Worm (Caenorhabditis elegans) whole organism, young adult: ENCODE results near the gene exos-7.
A peak's percentile ranks its signal among the peaks of the same experiment; 100 is the strongest.

Experiments used
- B0035.1 ChIP-seq: sonication (generic microtip); optimal IDR thresholded peaks from 2 replicates; lab custom pipeline; 2016; ENCODE audit warnings: missing genetic modification characterization, mild to moderate bottlenecking, missing compliant biosample characterization, missing genotype, missing genetic modification reagents
- C06A6.2 ChIP-seq: fragments of 200-800 bp; sonication (Bioruptor generic); conservative IDR thresholded peaks from 2 replicates; pipeline ENCODE4 v1.3.6; 2022; ENCODE audit warnings: missing genetic modification characterization, missing compliant biosample characterization
- D2030.7 ChIP-seq: fragments of 200-800 bp; sonication (Bioruptor generic); IDR thresholded peaks from 2 replicates; pipeline ENCODE4 v1.3.6; 2022; ENCODE audit warnings: missing genetic modification reagents, missing genetic modification characterization, missing compliant biosample characterization
- F10E7.11 ChIP-seq: sonication (generic microtip); optimal IDR thresholded peaks from 2 replicates; lab custom pipeline; 2017; ENCODE audit warnings: mild to moderate bottlenecking, missing genetic modification characterization, moderate library complexity, missing compliant biosample characterization
- F23B12.7 ChIP-seq: sonication (generic microtip); optimal IDR thresholded peaks from 2 replicates; lab custom pipeline; 2017; ENCODE audit warnings: missing genetic modification characterization, mild to moderate bottlenecking, missing compliant biosample characterization, antibody characterized with exemption, moderate library complexity; ENCODE audit not compliant: insufficient read depth
- F39B2.1 ChIP-seq: fragments of 200-800 bp; sonication (Bioruptor generic); IDR thresholded peaks from 2 replicates; pipeline ENCODE4 v1.3.6; 2022; ENCODE audit warnings: missing genetic modification reagents, missing genetic modification characterization, missing compliant biosample characterization
- F49E8.2 ChIP-seq: sonication (generic microtip); optimal IDR thresholded peaks from 3 replicates; lab custom pipeline; 2017; ENCODE audit warnings: missing genetic modification characterization, mild to moderate bottlenecking, missing compliant biosample characterization, antibody characterized with exemption, moderate library complexity; ENCODE audit not compliant: insufficient read depth
- F57A8.1 ChIP-seq: fragments of 200-800 bp; sonication (Bioruptor generic); optimal IDR thresholded peaks from 2 replicates; lab custom pipeline; 2018; ENCODE audit warnings: mild to moderate bottlenecking, missing genetic modification characterization, moderate library complexity, missing compliant biosample characterization
- K12H6.12 ChIP-seq: fragments of 200-800 bp; sonication (Bioruptor generic); optimal IDR thresholded peaks from 2 replicates; lab custom pipeline; 2018; ENCODE audit warnings: mild to moderate bottlenecking, missing genetic modification characterization, missing compliant biosample characterization
- T07F8.4 ChIP-seq: sonication (generic microtip); optimal IDR thresholded peaks from 2 replicates; lab custom pipeline; 2016; ENCODE audit warnings: mild to moderate bottlenecking, missing genetic modification characterization, moderate library complexity, missing compliant biosample characterization
- Y53F4B.3 ChIP-seq: fragments of 200-800 bp; sonication (Bioruptor generic); IDR thresholded peaks from 2 replicates; pipeline ENCODE4 v1.3.6; 2022; ENCODE audit warnings: missing genetic modification reagents, missing genetic modification characterization, missing compliant biosample characterization
- Y67H2A.10 ChIP-seq: fragments of 200-800 bp; sonication (Bioruptor generic); conservative IDR thresholded peaks from 2 replicates; pipeline ENCODE4 v1.3.6; 2022; ENCODE audit warnings: missing genetic modification reagents, missing genetic modification characterization, missing compliant biosample characterization
- Y95B8A.8 ChIP-seq: fragments of 200-800 bp; sonication (Bioruptor generic); IDR thresholded peaks from 2 replicates; pipeline ENCODE4 v1.3.6; 2022; ENCODE audit warnings: missing genetic modification reagents, missing genetic modification characterization, missing compliant biosample characterization
- akir-1 ChIP-seq: fragments of 200-800 bp; sonication (Bioruptor generic); optimal IDR thresholded peaks from 2 replicates; lab custom pipeline; 2018; ENCODE audit warnings: mild to moderate bottlenecking, missing genetic modification characterization, moderate library complexity, missing compliant biosample characterization
- aptf-3 ChIP-seq: fragments of 200-800 bp; sonication (Bioruptor generic); IDR thresholded peaks from 2 replicates; pipeline ENCODE4 v1.3.6; 2022; ENCODE audit warnings: missing genetic modification characterization, missing compliant biosample characterization
- bed-1 ChIP-seq: fragments of 200-800 bp; sonication (Bioruptor generic); IDR thresholded peaks from 2 replicates; pipeline ENCODE4 v1.3.6; 2022; ENCODE audit warnings: missing genetic modification reagents, missing genetic modification characterization, missing compliant biosample characterization
- cebp-1 ChIP-seq, 2 experiments: fragments of 200-800 bp in 1 of 2; sonication (Bioruptor generic) in 1 of 2; sonication (generic microtip) in 1 of 2; IDR thresholded peaks in 1 of 2; optimal IDR thresholded peaks in 1 of 2; 2 replicates each; pipeline versions ENCODE4 v1.3.6 to Lab custom; 2017 to 2022; ENCODE audit warnings: missing compliant biosample characterization in 2 of 2, missing genetic modification characterization in 2 of 2, mild to moderate bottlenecking in 1 of 2, missing genetic modification reagents in 1 of 2, moderate library complexity in 1 of 2
- ceh-100 ChIP-seq: fragments of 200-800 bp; sonication (Bioruptor generic); IDR thresholded peaks from 2 replicates; pipeline ENCODE4 v1.3.6; 2022; ENCODE audit warnings: missing genetic modification reagents, missing genetic modification characterization, missing compliant biosample characterization
- ceh-40 ChIP-seq: fragments of 200-800 bp; sonication (Bioruptor generic); IDR thresholded peaks from 2 replicates; pipeline ENCODE4 v1.3.6; 2022; ENCODE audit warnings: missing genetic modification characterization, missing compliant biosample characterization
- ceh-91 ChIP-seq: fragments of 200-800 bp; sonication (Bioruptor generic); IDR thresholded peaks from 2 replicates; pipeline ENCODE4 v1.3.6; 2022; ENCODE audit warnings: missing genetic modification reagents, missing genetic modification characterization, missing compliant biosample characterization
- chd-7 ChIP-seq: sonication (generic microtip); optimal IDR thresholded peaks from 2 replicates; lab custom pipeline; 2016; ENCODE audit warnings: mild to moderate bottlenecking, missing genetic modification characterization, moderate library complexity, missing compliant biosample characterization
- dpff-1 ChIP-seq: sonication (generic microtip); optimal IDR thresholded peaks from 2 replicates; lab custom pipeline; 2017; ENCODE audit warnings: mild to moderate bottlenecking, missing genetic modification characterization, missing compliant biosample characterization
- dpl-1 ChIP-seq: fragments of 150-350 bp; optimal IDR thresholded peaks from 2 replicates; lab custom pipeline; 2014; ENCODE audit warnings: missing biosample characterization, missing genetic modification reagents, missing genetic modification characterization
- ekl-4 ChIP-seq: fragments of 200-800 bp; sonication (Bioruptor generic); IDR thresholded peaks from 2 replicates; pipeline ENCODE4 v1.3.6; 2022; ENCODE audit warnings: missing genetic modification reagents, missing genetic modification characterization, missing compliant biosample characterization
- hrde-1 ChIP-seq: sonication (generic microtip); optimal IDR thresholded peaks from 2 replicates; lab custom pipeline; 2016; ENCODE audit warnings: missing genetic modification characterization, mild to moderate bottlenecking, missing compliant biosample characterization, moderate library complexity, missing genotype, missing genetic modification reagents, borderline replicate concordance
- lin-35 ChIP-seq, 3 experiments: fragments of 150-350 bp in 2 of 3; sonication (generic microtip) in 1 of 3; optimal IDR thresholded peaks; 2 replicates each; lab custom pipeline; 2014 to 2018; ENCODE audit warnings: missing biosample characterization in 3 of 3, missing genetic modification characterization in 3 of 3, missing genetic modification reagents in 3 of 3
- lin-40 ChIP-seq: sonication (generic microtip); optimal IDR thresholded peaks from 2 replicates; lab custom pipeline; 2016; ENCODE audit warnings: missing genetic modification characterization, mild to moderate bottlenecking, missing compliant biosample characterization, missing genotype, missing genetic modification reagents
- madf-6 ChIP-seq: fragments of 200-800 bp; sonication (Bioruptor generic); IDR thresholded peaks from 2 replicates; pipeline ENCODE4 v1.3.6; 2022; ENCODE audit warnings: missing genetic modification reagents, missing genetic modification characterization, missing compliant biosample characterization
- madf-8 ChIP-seq: fragments of 200-800 bp; sonication (Bioruptor generic); conservative IDR thresholded peaks from 2 replicates; pipeline ENCODE4 v1.3.6; 2022; ENCODE audit warnings: missing genetic modification reagents, missing genetic modification characterization, missing compliant biosample characterization
- mcd-1 ChIP-seq: fragments of 200-800 bp; sonication (Bioruptor generic); IDR thresholded peaks from 2 replicates; pipeline ENCODE4 v1.3.6; 2022; ENCODE audit warnings: missing genetic modification reagents, missing genetic modification characterization, missing compliant biosample characterization
- mes-4 ChIP-seq: sonication (generic microtip); optimal IDR thresholded peaks from 2 replicates; lab custom pipeline; 2016; ENCODE audit warnings: missing genotype, missing genetic modification characterization, missing compliant biosample characterization
- nfya-1 ChIP-seq: sonication (generic microtip); optimal IDR thresholded peaks from 2 replicates; lab custom pipeline; 2017; ENCODE audit warnings: antibody characterized with exemption, missing compliant biosample characterization, missing genetic modification characterization, borderline replicate concordance; ENCODE audit not compliant: insufficient read depth
- nfya-2 ChIP-seq: fragments of 200-800 bp; sonication (Bioruptor generic); IDR thresholded peaks from 2 replicates; pipeline ENCODE4 v1.3.6; 2022; ENCODE audit warnings: missing genetic modification reagents, missing genetic modification characterization, missing compliant biosample characterization
- nhr-120 ChIP-seq: fragments of 200-800 bp; sonication (Bioruptor generic); IDR thresholded peaks from 2 replicates; pipeline ENCODE4 v1.3.6; 2022; ENCODE audit warnings: missing genetic modification characterization, missing compliant biosample characterization
- nhr-80 ChIP-seq: sonication (generic microtip); optimal IDR thresholded peaks from 2 replicates; lab custom pipeline; 2016; ENCODE audit warnings: missing genetic modification characterization, missing compliant biosample characterization
- pbrm-1 ChIP-seq: fragments of 200-800 bp; sonication (Bioruptor generic); IDR thresholded peaks from 2 replicates; pipeline ENCODE4 v1.3.6; 2022; ENCODE audit warnings: missing genetic modification reagents, missing genetic modification characterization, missing compliant biosample characterization
- pha-4 ChIP-seq: fragments of 150-350 bp; sonication (generic microtip); optimal IDR thresholded peaks from 2 replicates; lab custom pipeline; 2014; ENCODE audit warnings: missing biosample characterization, missing genetic modification reagents, missing genetic modification characterization
- snpc-1.1 ChIP-seq: sonication (generic microtip); optimal IDR thresholded peaks from 2 replicates; lab custom pipeline; 2017; ENCODE audit warnings: missing genetic modification characterization, mild to moderate bottlenecking, missing compliant biosample characterization, antibody characterized with exemption, moderate library complexity, missing genotype, missing genetic modification reagents; ENCODE audit not compliant: insufficient read depth
- snpc-4 ChIP-seq, 5 experiments: fragments of 150-350 bp in 1 of 5; sonication (generic microtip) in 4 of 5; optimal IDR thresholded peaks; 2 replicates each; lab custom pipeline; 2014 to 2018; ENCODE audit warnings: missing genetic modification characterization in 5 of 5, missing biosample characterization in 3 of 5, antibody characterized with exemption in 2 of 5, mild to moderate bottlenecking in 2 of 5, missing compliant biosample characterization in 2 of 5, missing genotype in 2 of 5, moderate library complexity in 2 of 5, missing genetic modification reagents in 1 of 5
- somi-1 ChIP-seq: fragments of 200-800 bp; sonication (Bioruptor generic); optimal IDR thresholded peaks from 2 replicates; lab custom pipeline; 2018; ENCODE audit warnings: mild to moderate bottlenecking, missing genetic modification characterization, missing compliant biosample characterization
- zfh-2 ChIP-seq: fragments of 200-800 bp; sonication (Bioruptor generic); conservative IDR thresholded peaks from 2 replicates; pipeline ENCODE4 v1.3.6; 2022; ENCODE audit warnings: missing genetic modification reagents, missing genetic modification characterization, missing compliant biosample characterization
- ztf-22 ChIP-seq: fragments of 200-800 bp; sonication (Bioruptor generic); optimal IDR thresholded peaks from 2 replicates; lab custom pipeline; 2018; ENCODE audit warnings: mild to moderate bottlenecking, missing genetic modification characterization, moderate library complexity, missing compliant biosample characterization
- ztf-26 ChIP-seq: sonication (generic microtip); optimal IDR thresholded peaks from 2 replicates; lab custom pipeline; 2017; ENCODE audit warnings: missing genetic modification characterization, missing compliant biosample characterization

exos-7 gene

DNA sequence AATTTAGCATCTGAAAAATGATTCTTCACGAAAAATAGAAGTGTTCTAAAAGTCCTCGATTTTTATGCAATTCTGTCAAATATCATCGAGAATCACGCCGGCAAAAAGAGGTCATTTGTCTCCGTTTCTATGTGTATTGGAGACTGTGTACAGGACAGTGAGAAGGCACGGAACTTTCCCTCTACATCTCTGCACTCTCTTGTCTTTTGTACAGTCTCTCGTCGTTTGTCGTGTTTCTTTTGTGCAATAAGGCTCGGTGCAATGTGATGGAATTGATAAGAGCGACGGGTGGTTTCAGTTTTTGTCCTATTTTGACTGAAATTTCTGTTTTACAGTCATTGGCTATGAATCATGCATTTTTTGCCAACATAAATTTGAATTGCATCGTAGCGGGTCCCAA lies 6.8 kb upstream of the exos-7 start (continued):
- TF ChIP-seq pha-4 (tag; lab: Kevin White, UChicago) (peak; percentile 2), hrde-1 (tag; lab: Kevin White, UChicago) (no peak), akir-1 (GFP tag; lab: Kevin White, UChicago) (no peak), lin-40 (tag; lab: Kevin White, UChicago) (no peak), ztf-22 (no peak), snpc-4 (GFP tag; optimal IDR thresholded peaks at IDR 0.05; lab: Kevin White, UChicago) (no peak), snpc-4 (tag; optimal IDR thresholded peaks at IDR 0.05; lab: Kevin White, UChicago) (peak in 1 of 4 experiments; percentile 13), snpc-1.1 (no peak)
- TF ChIP-seq, all 124 proteins: peak for 9

DNA sequence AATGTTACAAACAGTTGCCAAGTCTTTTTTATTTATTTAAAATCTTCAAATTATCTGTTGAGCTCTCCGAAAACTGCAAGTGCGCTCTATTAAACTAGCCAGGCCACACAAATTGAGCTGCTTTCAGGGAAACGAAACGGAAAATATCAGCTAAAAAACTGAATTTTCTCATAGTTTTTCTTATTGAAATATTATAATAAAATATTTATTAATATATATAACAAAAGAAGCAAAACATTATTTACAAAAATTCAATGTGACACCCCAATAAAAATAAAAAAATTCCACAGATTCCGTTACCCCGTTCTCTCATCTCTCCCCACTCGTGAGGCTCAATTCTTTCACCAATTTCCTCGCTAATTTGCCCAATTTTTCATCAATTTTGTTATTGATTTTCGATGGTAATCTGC lies 6.1 kb upstream of the exos-7 start:
- no peak for TF ChIP-seq madf-8 (GFP tag; lab: Robert Waterston, UW)
- no peak for TF ChIP-seq somi-1 (GFP tag; lab: Kevin White, UChicago)
- no peak for TF ChIP-seq hrde-1 (tag; lab: Kevin White, UChicago)
- TF ChIP-seq ceh-100, result peak; percentile 84
- TF ChIP-seq nfya-2, result no peak
- peak; percentile 51; the same call in 1 of the 2 replicates for TF ChIP-seq mcd-1
- no peak for TF ChIP-seq pbrm-1 (GFP tag; lab: Robert Waterston, UW)

DNA sequence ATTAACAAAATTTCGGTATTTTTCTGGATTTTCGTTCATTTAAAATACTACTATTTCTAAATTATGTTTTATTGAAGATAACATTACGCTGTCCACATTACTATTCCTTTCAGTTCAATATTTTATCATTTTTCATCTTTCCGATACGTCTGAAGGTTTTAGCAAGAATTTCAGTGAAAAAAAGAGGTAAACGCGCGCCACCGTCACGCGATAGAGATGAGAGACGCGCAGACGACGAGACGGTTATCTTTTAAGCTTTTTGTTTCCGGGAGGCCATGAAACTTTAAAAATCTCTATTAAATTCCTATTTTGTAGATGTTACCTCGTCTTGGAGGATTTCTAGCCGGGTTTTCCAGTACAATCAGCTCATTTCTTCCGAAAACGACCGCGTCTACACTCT lies 900 bp upstream of the exos-7 start, which contains the start of gene mrps-12:
TSS of gene mrps-12 (plus strand) at position 316 of the 400 bp plus-strand sequence.
- TF ChIP-seq dpff-1, result peak; percentile 20
- no peak for TF ChIP-seq snpc-4 (GFP tag; optimal IDR thresholded peaks at IDR 0.05; lab: Kevin White, UChicago)
- TF ChIP-seq snpc-4 (tag; optimal IDR thresholded peaks at IDR 0.05; lab: Kevin White, UChicago), result no peak
- TF ChIP-seq bed-1 (GFP tag; lab: Robert Waterston, UW), result no peak
- TF ChIP-seq F10E7.11, result no peak
- no peak for TF ChIP-seq Y53F4B.3 (GFP tag; lab: Robert Waterston, UW)
- no peak for TF ChIP-seq lin-35 (GFP tag; optimal IDR thresholded peaks at IDR 0.05; lab: Kevin White, UChicago)
- TF ChIP-seq mes-4 (tag; lab: Kevin White, UChicago), result no peak
- TF ChIP-seq aptf-3 (GFP tag; lab: Robert Waterston, UW), result no peak
- no peak for TF ChIP-seq nhr-120 (GFP tag; lab: Robert Waterston, UW)
- TF ChIP-seq C06A6.2 (GFP tag; lab: Robert Waterston, UW), result no peak
- no peak for TF ChIP-seq B0035.1 (tag; lab: Kevin White, UChicago)
- TF ChIP-seq F23B12.7 (tag; lab: Kevin White, UChicago), result no peak
- TF ChIP-seq nfya-1, result no peak
- TF ChIP-seq F49E8.2 (tag; lab: Kevin White, UChicago), result no peak
- TF ChIP-seq ceh-91 (GFP tag; lab: Robert Waterston, UW), result no peak
- no peak for TF ChIP-seq ceh-40 (GFP tag; lab: Robert Waterston, UW)
- TF ChIP-seq K12H6.12 (tag; lab: Kevin White, UChicago), result no peak
- TF ChIP-seq nhr-80 (tag; lab: Kevin White, UChicago), result no peak
- TF ChIP-seq chd-7 (tag; lab: Kevin White, UChicago), result no peak
- no peak for TF ChIP-seq T07F8.4 (tag; lab: Kevin White, UChicago)
- TF ChIP-seq zfh-2 (GFP tag; lab: Robert Waterston, UW), result no peak
- no peak for TF ChIP-seq ztf-22
- no peak for TF ChIP-seq Y67H2A.10 (GFP tag; lab: Robert Waterston, UW)
- no peak for TF ChIP-seq F57A8.1 (GFP tag; lab: Kevin White, UChicago)
- peak; percentile 31; the same call in 1 of the 2 replicates for TF ChIP-seq madf-6 (GFP tag; lab: Robert Waterston, UW)
- no peak for TF ChIP-seq ztf-26 (tag; lab: Kevin White, UChicago)
- TF ChIP-seq ekl-4 (GFP tag; lab: Robert Waterston, UW), result no peak
- no peak for TF ChIP-seq Y95B8A.8 (GFP tag; lab: Robert Waterston, UW)
- no peak for TF ChIP-seq dpl-1 (GFP tag; lab: Kevin White, UChicago)
- no peak for TF ChIP-seq cebp-1 (GFP tag; IDR thresholded peaks at IDR 0.05; lab: Robert Waterston, UW)
- TF ChIP-seq cebp-1 (tag; optimal IDR thresholded peaks at IDR 0.05; lab: Kevin White, UChicago), result no peak
- TF ChIP-seq F39B2.1 (GFP tag; lab: Robert Waterston, UW), result no peak
- TF ChIP-seq D2030.7, result 0 out of 2 replicates have a peak, but pooled peaks have one; percentile 15
